Fruit fly (Drosophila melanogaster): ENCODE data around the gene lsn.
A peak's percentile ranks its signal among the peaks of the same experiment; 100 is the strongest.

The lsn gene

DNA sequence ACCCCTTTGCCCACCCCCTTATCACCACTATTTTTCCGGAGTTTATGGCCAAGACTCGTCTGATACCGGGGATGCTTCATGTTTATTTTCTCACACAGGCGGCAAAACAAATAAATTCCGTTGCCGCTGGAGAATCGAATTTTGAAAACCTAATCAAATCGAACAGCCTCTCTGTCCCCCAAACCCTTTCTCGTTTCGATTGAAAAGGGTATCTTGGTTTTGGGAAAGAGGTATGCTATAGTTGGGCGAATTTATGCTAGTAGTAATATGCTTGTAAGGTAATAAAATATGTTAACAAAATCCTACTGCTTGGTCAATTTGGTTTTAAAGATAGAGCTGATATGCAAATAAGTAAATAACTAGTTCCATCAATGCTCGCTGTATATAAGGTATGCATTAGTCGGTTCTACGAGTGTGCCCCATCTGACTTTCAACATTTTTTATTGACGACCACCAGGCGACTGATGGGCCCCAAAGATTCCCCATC, 36.9 kb upstream of the lsn start (continued):
- TF ChIP-seq danr (GFP tag; IDR thresholded peaks at IDR 0.05) = peak; percentile 55; the same call in 1 of the 2 replicates
- TF ChIP-seq CG10979 (tag; optimal IDR thresholded peaks at IDR 0.05) = peak; percentile 90
- TF ChIP-seq lov (optimal IDR thresholded peaks at IDR 0.05) = no peak
- peak; percentile 83; the same call in 2 of the 3 replicates for TF ChIP-seq lov (GFP tag; IDR thresholded peaks at IDR 0.05)
- peak; percentile 40 for TF ChIP-seq CG10462 (GFP tag; optimal IDR thresholded peaks at IDR 0.05)
- TF ChIP-seq ewg (GFP tag; optimal IDR thresholded peaks at IDR 0.05) = peak; percentile 67
- TF ChIP-seq CG12071 (GFP tag; optimal IDR thresholded peaks at IDR 0.05) = no peak
- no peak for TF ChIP-seq wek (GFP tag; optimal IDR thresholded peaks at IDR 0.05)
- TF ChIP-seq CG8089 (GFP tag; optimal IDR thresholded peaks at IDR 0.05) = peak; percentile 77
- TF ChIP-seq zen2 (GFP tag; IDR thresholded peaks at IDR 0.05; ENCODE audit: partially characterized antibody) = no peak
- peak; percentile 71 for TF ChIP-seq jing (GFP tag; optimal IDR thresholded peaks at IDR 0.05)
- peak; percentile 55; the same call in 1 of the 2 replicates for TF ChIP-seq nerfin-2 (GFP tag; IDR thresholded peaks at IDR 0.05; ENCODE audit: partially characterized antibody)
- no peak for TF ChIP-seq gsb (GFP tag; IDR thresholded peaks at IDR 0.05)
- peak in 1 of 2 experiments; percentile 1 for TF ChIP-seq Hr51 (GFP tag; optimal IDR thresholded peaks at IDR 0.05)
- peak; percentile 74 for TF ChIP-seq ATbp (GFP tag; optimal IDR thresholded peaks at IDR 0.05)
- peak; percentile 74 for TF ChIP-seq CG4707 (GFP tag; optimal IDR thresholded peaks at IDR 0.05)
- no peak for TF ChIP-seq Fer2 (tag; optimal IDR thresholded peaks at IDR 0.05)
- TF ChIP-seq Max (GFP tag; optimal IDR thresholded peaks at IDR 0.05) = peak; percentile 9
- TF ChIP-seq CG18764 (GFP tag; optimal IDR thresholded peaks at IDR 0.05) = peak; percentile 33
- TF ChIP-seq Side (GFP tag; optimal IDR thresholded peaks at IDR 0.05) = peak; percentile 76
- no peak for TF ChIP-seq Jarid2 (GFP tag; optimal IDR thresholded peaks at IDR 0.05)
- peak; percentile 67 for TF ChIP-seq CG30431 (GFP tag; optimal IDR thresholded peaks at IDR 0.05)
- peak; percentile 48 for TF ChIP-seq CG11247 (GFP tag; IDR thresholded peaks at IDR 0.05)
- TF ChIP-seq CG7556 (GFP tag; optimal IDR thresholded peaks at IDR 0.05) = peak; percentile 47
- TF ChIP-seq TFAM (GFP tag; optimal IDR thresholded peaks at IDR 0.05) = no peak
- TF ChIP-seq CG8944 (GFP tag; optimal IDR thresholded peaks at IDR 0.05) = peak; percentile 81
- TF ChIP-seq CG11560 (tag; IDR thresholded peaks at IDR 0.05) = no peak
- TF ChIP-seq CG17802 (tag; optimal IDR thresholded peaks at IDR 0.05) = peak; percentile 49
- TF ChIP-seq Awh (GFP tag; IDR thresholded peaks at IDR 0.05) = peak; percentile 83
- TF ChIP-seq Hr39 (optimal IDR thresholded peaks at IDR 0.05) = no peak
- peak; percentile 55 for TF ChIP-seq CHES-1-like (GFP tag; optimal IDR thresholded peaks at IDR 0.05)
- TF ChIP-seq sisA (GFP tag; IDR thresholded peaks at IDR 0.05) = peak; percentile 75
- no peak for TF ChIP-seq Ets97D (GFP tag; optimal IDR thresholded peaks at IDR 0.05)
- TF ChIP-seq CG3847 (GFP tag; IDR thresholded peaks at IDR 0.05) = peak; percentile 63
- peak; percentile 42; the same call in 1 of the 3 replicates for TF ChIP-seq CG14860 (GFP tag; IDR thresholded peaks at IDR 0.05; ENCODE audit: partially characterized antibody)
- peak; percentile 92 for TF ChIP-seq croc (GFP tag; conservative IDR thresholded peaks at IDR 0.05)
- peak; percentile 71 for TF ChIP-seq CG2875 (GFP tag; optimal IDR thresholded peaks at IDR 0.05)
- TF ChIP-seq pum (GFP tag; optimal IDR thresholded peaks at IDR 0.05) = peak; percentile 81
- no peak for TF ChIP-seq Meics (GFP tag; optimal IDR thresholded peaks at IDR 0.05)
- TF ChIP-seq Hand (GFP tag; optimal IDR thresholded peaks at IDR 0.05) = no peak
- TF ChIP-seq Sry-β (GFP tag; optimal IDR thresholded peaks at IDR 0.05) = no peak
- TF ChIP-seq CG10543 (GFP tag; optimal IDR thresholded peaks at IDR 0.05) = no peak
- peak; percentile 71 for TF ChIP-seq CG9876 (GFP tag; optimal IDR thresholded peaks at IDR 0.05)
- TF ChIP-seq cwo (GFP tag; optimal IDR thresholded peaks at IDR 0.05) = no peak
- no peak for TF ChIP-seq tna (GFP tag; IDR thresholded peaks at IDR 0.05; ENCODE audit: partially characterized antibody)
- 0 out of 2 replicates have a peak, but pooled peaks have one; percentile 25 for TF ChIP-seq CG14014 (GFP tag; IDR thresholded peaks at IDR 0.05)
- peak; percentile 10 for TF ChIP-seq ERR (GFP tag; optimal IDR thresholded peaks at IDR 0.05)
- TF ChIP-seq ac (GFP tag; optimal IDR thresholded peaks at IDR 0.05) = no peak
- TF ChIP-seq eyg (GFP tag; optimal IDR thresholded peaks at IDR 0.05) = peak; percentile 21
- no peak for TF ChIP-seq GATAe (GFP tag; conservative IDR thresholded peaks at IDR 0.05)
